Worm (Caenorhabditis elegans): Measurements from ENCODE around the gene srsy-1.

srsy-1 gene

DNA sequence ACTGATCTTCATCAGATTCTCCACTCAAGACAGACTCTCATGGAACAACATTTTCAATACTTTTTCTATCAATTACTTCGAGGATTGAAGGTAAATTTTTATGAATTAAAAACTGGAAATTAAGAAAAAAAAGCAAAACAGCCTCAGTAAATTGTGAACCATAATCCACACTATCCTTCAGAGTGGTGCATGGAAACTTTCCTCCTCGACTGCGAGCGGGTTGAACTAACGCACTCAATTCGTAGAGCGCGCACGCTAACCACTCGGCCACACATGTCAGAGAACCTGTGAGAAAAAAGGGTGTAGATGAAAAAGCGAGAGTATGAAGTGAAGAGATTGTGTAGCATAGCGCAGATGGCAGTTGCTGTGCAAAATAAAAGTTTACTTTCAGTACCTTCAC, 10.8 kb upstream of the srsy-1 start (continued):
- TF ChIP-seq dmd-9 (GFP tag; IDR thresholded peaks at IDR 0.05) (0 out of 2 replicates have a peak, but pooled peaks have one; percentile 30), nhr-42 (GFP tag; IDR thresholded peaks at IDR 0.05) (peak; percentile 83), aha-1 (tag) (peak; percentile 99), pqm-1 (tag; optimal IDR thresholded peaks at IDR 0.05) (no peak), zip-11 (GFP tag; IDR thresholded peaks at IDR 0.05) (peak; percentile 73; the same call in 1 of the 2 replicates), nhr-102 (tag; optimal IDR thresholded peaks at IDR 0.05) (peak; percentile 82), ceh-32 (tag; optimal IDR thresholded peaks at IDR 0.05; ENCODE audit: poor library complexity) (no peak), zfp-2 (tag; optimal IDR thresholded peaks at IDR 0.05) (peak; percentile 55), nhr-11 (tag; optimal IDR thresholded peaks at IDR 0.05) (peak; percentile 55), lin-38 (GFP tag; IDR thresholded peaks at IDR 0.05) (no peak; the same call in none of the 2 replicates), nhr-10 (tag; optimal IDR thresholded peaks at IDR 0.05) (no peak), lin-15B (tag; optimal IDR thresholded peaks at IDR 0.05) (no peak), nhr-237 (tag; optimal IDR thresholded peaks at IDR 0.05) (no peak), spr-1 (tag; optimal IDR thresholded peaks at IDR 0.05) (peak; percentile 86), cey-2 (tag; optimal IDR thresholded peaks at IDR 0.05; ENCODE audit: borderline replicate concordance, insufficient read depth) (no peak), saeg-2 (GFP tag; IDR thresholded peaks at IDR 0.05) (0 out of 2 replicates have a peak, but pooled peaks have one; percentile 59), ceh-44 (GFP tag; IDR thresholded peaks at IDR 0.05) (peak; percentile 76), aly-2 (tag; optimal IDR thresholded peaks at IDR 0.05) (peak; percentile 4), duxl-1 (tag; optimal IDR thresholded peaks at IDR 0.05; ENCODE audit: poor library complexity) (peak; percentile 85), nhr-76 (tag; optimal IDR thresholded peaks at IDR 0.05) (no peak), R02D3.7 (tag; optimal IDR thresholded peaks at IDR 0.05) (peak; percentile 4), F49E8.2 (tag; optimal IDR thresholded peaks at IDR 0.05; ENCODE audit: borderline replicate concordance) (peak; percentile 63), lir-3 (tag; optimal IDR thresholded peaks at IDR 0.05) (peak; percentile 78), daf-19 (GFP tag; conservative IDR thresholded peaks at IDR 0.05) (no peak), arid-1 (GFP tag; conservative IDR thresholded peaks at IDR 0.05) (peak; percentile 90), lsy-2 (tag; optimal IDR thresholded peaks at IDR 0.05) (no peak), Y105C5A.15 (GFP tag; IDR thresholded peaks at IDR 0.05) (peak; percentile 76; the same call in 1 of the 2 replicates), zfp-3 (GFP tag; conservative IDR thresholded peaks at IDR 0.05) (peak; percentile 66; the same call in 1 of the 2 replicates), mxl-3 (GFP tag; optimal IDR thresholded peaks at IDR 0.05) (peak; percentile 69), vab-7 (GFP tag; IDR thresholded peaks at IDR 0.05) (peak; percentile 91), F10B5.3 (tag; optimal IDR thresholded peaks at IDR 0.05) (peak; percentile 60), spr-3 (GFP tag; optimal IDR thresholded peaks at IDR 0.05) (peak; percentile 75), mdl-1 (tag; optimal IDR thresholded peaks at IDR 0.05) (peak in 1 of 2 experiments; percentile 28), set-16 (GFP tag; IDR thresholded peaks at IDR 0.05) (no peak), attf-4 (tag; optimal IDR thresholded peaks at IDR 0.05) (no peak), lin-1 (GFP tag; IDR thresholded peaks at IDR 0.05) (peak; percentile 85; the same call in 1 of the 2 replicates), rbr-2 (tag; optimal IDR thresholded peaks at IDR 0.05) (peak; percentile 71), ctbp-1 (GFP tag; IDR thresholded peaks at IDR 0.05) (peak; percentile 89), daf-8 (GFP tag; IDR thresholded peaks at IDR 0.05) (no peak), T20F7.1 (GFP tag; optimal IDR thresholded peaks at IDR 0.05) (no peak), madf-5 (GFP tag; IDR thresholded peaks at IDR 0.05) (peak; percentile 83 to 84; a peak in 3 of 4 replicates), unc-130 (GFP tag; optimal IDR thresholded peaks at IDR 0.05) (peak; percentile 80), tag-97 (GFP tag; IDR thresholded peaks at IDR 0.05) (no peak), Y75B8A.6 (GFP tag; IDR thresholded peaks at IDR 0.05) (peak; percentile 86), mxl-2 (GFP tag; conservative IDR thresholded peaks at IDR 0.05) (peak; percentile 67; the same call in 1 of the 2 replicates), zag-1 (tag; optimal IDR thresholded peaks at IDR 0.05) (no peak), ztf-11 (tag; optimal IDR thresholded peaks at IDR 0.05) (no peak), nhr-77 (tag; optimal IDR thresholded peaks at IDR 0.05) (no peak), nhr-41 (GFP tag; IDR thresholded peaks at IDR 0.05) (peak; percentile 96), dmd-6 (GFP tag; IDR thresholded peaks at IDR 0.05) (peak; percentile 82), hlh-30 (tag; optimal IDR thresholded peaks at IDR 0.05; ENCODE audit: insufficient read depth) (peak; percentile 70)
